Worm (Caenorhabditis elegans) whole organism, midembryonic: ENCODE results near the gene ZK809.9.
A peak's percentile ranks its signal among the peaks of the same experiment; 100 is the strongest.

Source experiments
- T22C8.4 ChIP-seq: fragments of 200-800 bp; sonication (Bioruptor generic); IDR thresholded peaks from 2 replicates; pipeline ENCODE4 v1.3.6; 2022; ENCODE audit warnings: missing genetic modification characterization, missing compliant biosample characterization
- cog-1 ChIP-seq: sonication (generic microtip); optimal IDR thresholded peaks from 2 replicates; lab custom pipeline; 2016; ENCODE audit warnings: missing genetic modification characterization, missing compliant biosample characterization
- flt-1 ChIP-seq: fragments of 200-800 bp; sonication (Bioruptor generic); IDR thresholded peaks from 2 replicates; pipeline ENCODE4 v1.3.6; 2022; ENCODE audit warnings: missing genetic modification characterization, missing compliant biosample characterization
- klf-2 ChIP-seq: fragments of 200-800 bp; sonication (Bioruptor generic); conservative IDR thresholded peaks from 2 replicates; pipeline ENCODE4 v1.3.6; 2022; ENCODE audit warnings: missing genetic modification reagents, missing genetic modification characterization, missing compliant biosample characterization
- med-1 ChIP-seq: sonication (generic microtip); optimal IDR thresholded peaks from 2 replicates; lab custom pipeline; 2017; ENCODE audit warnings: missing genetic modification characterization, mild to moderate bottlenecking, missing compliant biosample characterization, antibody characterized with exemption, missing genetic modification reagents; ENCODE audit not compliant: insufficient read depth
- ref-1 ChIP-seq: fragments of 200-800 bp; sonication (Bioruptor generic); conservative IDR thresholded peaks from 2 replicates; pipeline ENCODE4 v1.3.6; 2022; ENCODE audit warnings: missing genetic modification reagents, missing genetic modification characterization, missing compliant biosample characterization
- tab-1 ChIP-seq: fragments of 200-800 bp; sonication (Bioruptor generic); IDR thresholded peaks from 2 replicates; pipeline ENCODE4 v1.3.6; 2022; ENCODE audit warnings: missing genetic modification characterization, missing compliant biosample characterization
- ztf-23 ChIP-seq: fragments of 200-800 bp; sonication (Bioruptor generic); IDR thresholded peaks from 2 replicates; pipeline ENCODE4 v1.3.6; 2022; ENCODE audit warnings: missing genetic modification reagents, missing genetic modification characterization, missing compliant biosample characterization
- ztf-29 ChIP-seq: fragments of 200-800 bp; sonication (Bioruptor generic); IDR thresholded peaks from 2 replicates; pipeline ENCODE4 v1.3.6; 2022; ENCODE audit warnings: missing genetic modification reagents, missing genetic modification characterization, missing compliant biosample characterization

ZK809.9 gene

DNA sequence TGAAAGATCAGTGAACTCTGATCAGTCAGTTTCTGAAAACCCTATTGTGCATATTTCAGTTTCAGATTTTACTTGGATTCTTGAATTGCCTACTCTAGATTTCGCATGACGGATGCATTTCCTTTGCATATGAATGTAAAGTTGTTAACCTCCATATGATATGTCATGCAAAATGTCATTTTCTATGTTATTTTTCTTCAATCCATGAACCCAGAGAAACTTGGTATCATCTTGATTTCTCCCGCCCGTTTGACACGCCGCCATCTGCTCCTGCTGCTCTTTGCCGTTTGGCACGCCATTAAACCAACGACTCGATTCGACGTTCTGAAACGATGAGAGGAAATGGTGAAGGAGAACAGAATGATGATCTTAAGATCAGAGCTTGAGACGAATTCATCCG is 14.8 kb upstream of the ZK809.9 start:
- TF ChIP-seq ztf-29 (GFP tag; lab: Robert Waterston, UW) (no peak), klf-2 (no peak), med-1 (GFP tag; lab: Kevin White, UChicago) (no peak)

DNA sequence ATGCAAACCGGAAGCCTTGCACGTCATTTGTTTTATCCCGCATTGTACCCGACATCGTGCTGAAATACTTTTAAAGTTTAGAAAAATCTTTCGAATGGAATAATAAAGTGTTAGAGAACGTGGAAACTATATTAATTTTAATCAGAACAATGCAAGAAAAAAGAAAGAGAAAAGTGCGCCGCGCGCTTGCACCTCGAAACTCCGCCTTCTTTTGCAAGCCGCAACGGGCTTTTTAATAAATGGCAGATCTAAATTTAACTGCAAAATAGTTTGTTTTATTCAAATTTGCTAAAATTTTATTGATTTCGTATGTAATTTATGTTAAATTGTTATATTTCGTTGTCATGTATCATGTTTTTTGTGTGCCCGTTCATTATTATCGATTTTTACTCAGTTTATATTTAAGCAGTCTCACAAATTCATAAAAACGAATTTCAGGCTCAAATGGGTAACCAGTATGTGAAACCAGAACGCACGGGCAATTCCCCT is 13.1 kb upstream of the ZK809.9 start, which contains the start of the genes acl-3 and ndub-6:
Gene acl-3, minus strand, starts transcription at position 59 of the 489 bp plus-strand sequence.
Gene ndub-6, plus strand, starts transcription at position 439 of the 489 bp plus-strand sequence.
- TF ChIP-seq ztf-23 (GFP tag; lab: Robert Waterston, UW) = no peak
- peak; percentile 59; the same call in 1 of the 2 replicates for TF ChIP-seq ztf-29 (GFP tag; lab: Robert Waterston, UW)
- TF ChIP-seq med-1 (GFP tag; lab: Kevin White, UChicago) = no peak
- TF ChIP-seq tab-1 = no peak
- no peak for TF ChIP-seq klf-2
- no peak for TF ChIP-seq flt-1 (GFP tag; lab: Robert Waterston, UW)

DNA sequence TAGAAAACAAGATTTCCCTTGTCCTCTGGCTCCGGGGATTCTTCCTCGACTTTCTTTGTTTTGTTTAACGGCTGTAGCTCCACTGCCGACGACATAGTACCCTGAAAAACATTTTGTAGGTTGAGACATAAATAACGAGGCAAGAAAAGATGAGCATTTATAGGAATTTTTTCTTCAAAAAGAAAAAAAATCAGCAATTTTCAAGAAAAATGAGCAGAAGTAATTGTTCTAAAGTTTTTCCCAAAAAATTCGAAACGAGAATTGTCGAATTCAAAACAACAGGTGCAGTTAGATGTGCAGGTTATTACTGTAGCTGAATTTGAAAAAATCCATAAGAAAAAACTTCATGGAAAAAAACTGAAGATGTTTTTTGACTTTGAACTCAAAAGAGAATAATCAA is 9.7 kb upstream of the ZK809.9 start, which contains the start of gene ent-1:
Gene ent-1, minus strand, starts transcription at position 101 of the 400 bp plus-strand sequence.
- TF ChIP-seq tab-1 (no peak), T22C8.4 (GFP tag; lab: Robert Waterston, UW) (no peak), flt-1 (GFP tag; lab: Robert Waterston, UW) (no peak), ztf-29 (GFP tag; lab: Robert Waterston, UW) (no peak), med-1 (GFP tag; lab: Kevin White, UChicago) (no peak), cog-1 (tag; lab: Kevin White, UChicago) (no peak), ztf-23 (GFP tag; lab: Robert Waterston, UW) (no peak), klf-2 (no peak), ref-1 (GFP tag; lab: Robert Waterston, UW) (no peak)

DNA sequence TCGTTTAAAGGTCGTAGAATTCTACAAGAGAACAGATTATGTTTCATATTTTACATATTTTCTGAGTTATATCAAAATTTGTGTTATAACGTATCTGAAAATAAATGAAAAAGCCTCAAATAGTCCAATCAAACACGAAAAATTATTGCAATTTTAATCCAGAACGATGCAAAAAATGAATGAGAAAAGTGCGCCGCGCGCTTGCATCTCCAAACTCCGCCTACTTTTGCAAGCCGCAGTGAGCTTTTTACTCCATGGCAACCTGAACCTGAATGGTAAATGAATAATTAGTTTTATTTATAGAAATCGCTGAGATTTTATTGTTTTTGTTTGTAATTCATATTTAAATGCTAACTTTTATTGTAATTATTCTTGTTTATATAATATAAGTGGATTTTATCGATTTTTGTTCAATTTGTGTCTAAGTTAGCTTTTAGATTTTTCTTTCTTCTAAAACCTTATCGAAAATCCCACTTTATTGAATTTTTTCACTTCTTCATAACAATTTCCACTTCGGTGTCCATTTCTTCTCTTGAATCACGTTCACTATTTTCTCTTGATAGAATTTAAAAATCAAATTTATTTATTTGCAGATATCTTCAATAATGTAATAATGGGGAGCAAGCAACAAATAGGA is 8.8 kb upstream of the ZK809.9 start, which contains the start of gene ZK809.5:
Gene ZK809.5, plus strand, starts transcription at position 587 of the 637 bp plus-strand sequence.
- TF ChIP-seq ztf-23 (GFP tag; lab: Robert Waterston, UW) (no peak), T22C8.4 (GFP tag; lab: Robert Waterston, UW) (no peak), med-1 (GFP tag; lab: Kevin White, UChicago) (no peak), klf-2 (no peak), tab-1 (no peak), flt-1 (GFP tag; lab: Robert Waterston, UW) (no peak), cog-1 (tag; lab: Kevin White, UChicago) (no peak), ref-1 (GFP tag; lab: Robert Waterston, UW) (no peak)

DNA sequence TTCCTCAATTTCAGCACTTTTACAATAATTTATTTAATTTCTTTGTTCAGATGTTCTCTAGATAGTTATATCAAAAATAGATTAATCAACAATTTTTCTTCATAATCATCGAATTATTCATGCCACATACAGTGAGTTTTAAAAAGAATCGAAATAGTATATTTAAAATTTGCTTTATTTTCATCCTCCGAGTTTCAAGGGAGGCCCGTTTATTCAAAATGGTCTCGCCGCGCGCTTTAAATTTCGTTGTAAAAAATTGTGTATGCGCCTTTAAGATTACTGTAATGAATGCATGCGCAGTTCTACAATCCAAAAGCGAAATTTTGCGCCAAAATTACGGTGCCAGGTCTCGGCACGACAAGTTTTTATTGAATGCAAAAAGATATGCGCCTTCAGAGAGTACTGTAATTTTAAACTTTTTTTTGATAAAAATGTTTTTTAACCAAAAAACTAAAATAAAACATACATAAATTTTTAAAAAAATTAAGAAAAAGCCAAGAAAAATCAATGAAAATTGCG is 5.3 kb upstream of the ZK809.9 start, which contains the start of gene ZK792.1:
Gene ZK792.1, plus strand, starts transcription at position 51 of the 519 bp plus-strand sequence.
- TF ChIP-seq tab-1 (no peak), T22C8.4 (GFP tag; lab: Robert Waterston, UW) (no peak), cog-1 (tag; lab: Kevin White, UChicago) (no peak), klf-2 (no peak), ref-1 (GFP tag; lab: Robert Waterston, UW) (no peak), ztf-29 (GFP tag; lab: Robert Waterston, UW) (no peak), ztf-23 (GFP tag; lab: Robert Waterston, UW) (no peak), med-1 (GFP tag; lab: Kevin White, UChicago) (no peak), flt-1 (GFP tag; lab: Robert Waterston, UW) (no peak)

DNA sequence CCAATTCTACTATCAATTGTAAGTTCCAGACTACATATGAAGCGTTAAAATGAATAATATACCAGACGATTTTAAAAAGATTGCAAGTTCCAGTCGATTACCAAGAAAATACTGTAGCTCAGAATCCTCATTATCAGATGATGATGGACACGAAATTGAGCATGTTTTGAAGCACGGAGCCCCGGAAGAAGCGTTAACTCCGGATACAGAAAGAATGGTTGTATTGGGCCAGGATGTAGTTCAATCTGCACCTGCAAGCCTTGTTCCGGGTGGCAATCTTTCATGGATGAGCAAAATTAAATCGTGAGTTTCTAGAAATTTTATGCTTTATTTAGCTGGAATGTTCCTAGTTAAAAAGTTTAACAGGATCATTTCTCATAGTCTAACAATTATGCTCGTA is 2.9 kb downstream of the ZK809.9 start, which contains the start of gene atg-4.2:
Gene atg-4.2, plus strand, starts transcription at position 24 of the 400 bp plus-strand sequence.
- TF ChIP-seq flt-1 (GFP tag; lab: Robert Waterston, UW) = no peak
- TF ChIP-seq klf-2 = no peak
- no peak for TF ChIP-seq ref-1 (GFP tag; lab: Robert Waterston, UW)

DNA sequence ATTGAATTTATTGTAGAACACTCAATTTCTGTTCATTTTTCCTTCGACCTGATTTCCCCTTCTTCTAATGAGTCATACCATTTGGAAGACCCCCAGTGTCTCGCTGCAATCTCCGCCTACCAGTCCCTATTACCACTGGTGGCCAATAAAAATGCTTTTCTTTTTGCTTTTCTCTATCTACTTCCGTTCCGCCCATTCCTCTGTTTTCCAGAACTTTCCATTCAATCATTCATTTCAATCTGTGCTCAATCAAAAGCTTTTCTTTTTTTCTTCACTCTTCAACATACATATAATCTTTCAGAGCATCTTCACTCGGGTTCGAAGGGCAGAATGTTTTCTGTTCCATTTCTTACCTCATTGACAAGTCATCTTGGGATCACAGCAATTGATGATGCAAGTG is 8.4 kb downstream of the ZK809.9 start, which contains the start of gene inx-8:
Gene inx-8, plus strand, starts transcription at position 301 of the 400 bp plus-strand sequence.
- TF ChIP-seq ref-1 (GFP tag; lab: Robert Waterston, UW) = no peak

DNA sequence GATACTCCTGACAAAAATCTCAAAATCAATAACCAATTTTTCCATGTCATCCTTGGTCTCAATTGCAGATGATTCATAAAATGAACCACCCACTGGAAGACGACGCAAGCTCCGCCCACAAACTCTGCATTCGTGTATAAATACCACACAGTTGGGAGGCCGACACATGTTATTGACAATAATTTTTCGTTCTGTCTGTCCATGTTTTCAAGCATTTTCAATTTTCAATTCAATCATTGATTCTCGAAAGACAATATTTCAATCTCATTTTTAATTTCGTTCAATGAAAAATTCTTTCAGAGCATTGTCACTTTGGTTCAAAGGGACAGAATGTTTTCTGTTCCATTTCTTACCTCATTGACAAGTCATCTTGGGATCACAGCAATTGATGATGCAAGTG is 10.9 kb downstream of the ZK809.9 start, which contains the start of gene inx-9:
Gene inx-9, plus strand, starts transcription at position 301 of the 400 bp plus-strand sequence.
- TF ChIP-seq med-1 (GFP tag; lab: Kevin White, UChicago) = no peak
- TF ChIP-seq tab-1 = no peak
- no peak for TF ChIP-seq ztf-23 (GFP tag; lab: Robert Waterston, UW)
- no peak for TF ChIP-seq ztf-29 (GFP tag; lab: Robert Waterston, UW)
- TF ChIP-seq cog-1 (tag; lab: Kevin White, UChicago) = no peak

DNA sequence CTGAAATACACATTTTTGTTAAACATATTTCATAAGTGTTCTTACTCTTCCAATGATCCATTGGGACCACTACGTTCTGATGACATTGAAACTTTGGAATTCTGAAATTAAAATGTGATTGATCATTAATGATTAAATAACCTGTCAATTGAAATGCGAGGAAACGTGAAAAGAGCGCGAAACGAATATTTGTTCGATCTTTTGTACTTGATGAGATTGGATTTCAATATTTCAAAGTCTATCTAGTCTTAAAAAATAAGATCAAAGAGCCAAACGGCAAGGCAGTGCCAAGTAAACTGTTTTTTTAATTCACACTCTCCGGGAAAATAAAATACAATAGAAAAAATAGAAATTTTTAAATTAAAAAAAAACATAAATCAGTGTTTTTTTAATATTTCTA is 16.8 kb downstream of the ZK809.9 start, which contains the start of gene ZK792.4:
Gene ZK792.4, minus strand, starts transcription at position 101 of the 400 bp plus-strand sequence.
- no peak for TF ChIP-seq ref-1 (GFP tag; lab: Robert Waterston, UW)
- TF ChIP-seq cog-1 (tag; lab: Kevin White, UChicago) = no peak
- no peak for TF ChIP-seq ztf-29 (GFP tag; lab: Robert Waterston, UW)
- no peak for TF ChIP-seq T22C8.4 (GFP tag; lab: Robert Waterston, UW)
- TF ChIP-seq ztf-23 (GFP tag; lab: Robert Waterston, UW) = no peak
- no peak for TF ChIP-seq flt-1 (GFP tag; lab: Robert Waterston, UW)
- no peak for TF ChIP-seq med-1 (GFP tag; lab: Kevin White, UChicago)
- no peak for TF ChIP-seq klf-2
- no peak for TF ChIP-seq tab-1

DNA sequence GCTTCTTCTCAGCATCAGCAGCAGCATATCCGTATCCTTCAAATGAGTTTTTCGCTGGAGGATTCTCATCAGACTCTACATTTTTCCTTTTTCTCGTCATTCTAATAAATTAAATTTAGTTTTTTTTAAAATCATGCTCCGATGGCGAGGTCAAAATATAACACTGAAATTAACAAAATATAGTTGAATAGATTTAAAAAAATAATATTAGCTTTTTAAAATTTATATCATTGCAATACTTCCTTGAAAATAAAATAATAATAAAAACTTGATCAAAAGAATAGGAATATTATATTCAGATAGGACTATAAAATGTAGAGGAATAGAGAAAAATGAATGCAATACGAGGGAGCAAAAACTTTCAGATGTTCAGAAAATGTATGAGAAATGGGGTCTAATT is 22.9 kb downstream of the ZK809.9 start, which contains the start of gene ZK792.5:
Gene ZK792.5, minus strand, starts transcription at position 101 of the 400 bp plus-strand sequence.
- TF ChIP-seq cog-1 (tag; lab: Kevin White, UChicago) (no peak), klf-2 (no peak), ztf-29 (GFP tag; lab: Robert Waterston, UW) (no peak), med-1 (GFP tag; lab: Kevin White, UChicago) (no peak), ref-1 (GFP tag; lab: Robert Waterston, UW) (no peak), tab-1 (no peak), ztf-23 (GFP tag; lab: Robert Waterston, UW) (no peak), T22C8.4 (GFP tag; lab: Robert Waterston, UW) (no peak), flt-1 (GFP tag; lab: Robert Waterston, UW) (no peak)
